Worm (Caenorhabditis elegans): ENCODE results near the gene ZK675.4.

Gene ZK675.4

DNA sequence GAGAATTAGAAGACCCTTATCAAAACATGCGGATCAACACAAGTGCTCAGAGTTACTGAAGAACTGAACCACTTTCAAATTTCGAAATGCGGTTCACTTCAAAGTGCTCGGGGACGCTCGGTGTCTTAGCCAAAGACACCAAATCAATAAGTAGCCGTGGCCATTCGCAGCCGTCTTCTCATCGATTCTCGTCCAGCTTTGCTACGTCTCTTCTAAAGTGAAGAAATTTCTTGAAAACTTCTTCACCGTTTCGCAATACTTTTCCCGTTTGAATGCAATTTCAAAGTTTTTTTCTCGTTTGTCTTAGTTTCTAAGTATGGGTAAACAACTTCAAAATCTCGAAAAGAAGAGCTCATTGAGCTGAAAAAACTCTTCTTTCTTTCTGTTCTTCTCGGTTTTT is 26.2 kb upstream of the ZK675.4 start:
- TF ChIP-seq ceh-28 (tag; optimal IDR thresholded peaks at IDR 0.05) (no peak), ceh-16 (tag; optimal IDR thresholded peaks at IDR 0.05) (no peak), pha-4 (tag; optimal IDR thresholded peaks at IDR 0.05) (no peak), fkh-10 (GFP tag; optimal IDR thresholded peaks at IDR 0.05) (peak; percentile 31), R02D3.7 (tag; optimal IDR thresholded peaks at IDR 0.05) (no peak), nhr-11 (tag; optimal IDR thresholded peaks at IDR 0.05) (no peak), nhr-23 (tag; optimal IDR thresholded peaks at IDR 0.05) (no peak), ztf-4 (tag; optimal IDR thresholded peaks at IDR 0.05) (no peak), lin-39 (tag; optimal IDR thresholded peaks at IDR 0.05) (peak; percentile 60), elt-2 (tag; optimal IDR thresholded peaks at IDR 0.05) (no peak), daf-12 (tag; optimal IDR thresholded peaks at IDR 0.05) (no peak), hmg-11 (tag; optimal IDR thresholded peaks at IDR 0.05) (peak; percentile 18), nfya-1 (tag; optimal IDR thresholded peaks at IDR 0.05; ENCODE audit: insufficient read depth) (peak; percentile 74), sea-2 (GFP tag; optimal IDR thresholded peaks at IDR 0.05) (peak; percentile 40), snpc-4 (tag; optimal IDR thresholded peaks at IDR 0.05) (no peak)

ce11 chrII:7887295-7887694 is 23.8 kb upstream of the ZK675.4 start:
- TF ChIP-seq nhr-23 (tag; optimal IDR thresholded peaks at IDR 0.05) (peak; percentile 1), sea-2 (GFP tag; optimal IDR thresholded peaks at IDR 0.05) (peak; percentile 27), fos-1 (tag; optimal IDR thresholded peaks at IDR 0.05) (no peak), pha-4 (tag; optimal IDR thresholded peaks at IDR 0.05) (peak; percentile 32), ceh-9 (tag; optimal IDR thresholded peaks at IDR 0.05) (no peak), ama-1 (optimal IDR thresholded peaks at IDR 0.05) (peak; percentile 53), lin-15B (tag; optimal IDR thresholded peaks at IDR 0.05) (peak; percentile 7), skn-1 (tag; optimal IDR thresholded peaks at IDR 0.05) (peak; percentile 19), jun-1 (tag; optimal IDR thresholded peaks at IDR 0.05) (peak; percentile 22), lin-39 (tag; optimal IDR thresholded peaks at IDR 0.05) (peak; percentile 67), nhr-25 (tag; optimal IDR thresholded peaks at IDR 0.05) (peak; percentile 61), pqm-1 (tag; optimal IDR thresholded peaks at IDR 0.05) (no peak), nfya-1 (tag; optimal IDR thresholded peaks at IDR 0.05; ENCODE audit: insufficient read depth) (peak; percentile 63), fkh-10 (GFP tag; optimal IDR thresholded peaks at IDR 0.05) (peak; percentile 69), egl-5 (tag; optimal IDR thresholded peaks at IDR 0.05) (peak; percentile 72), ceh-28 (tag; optimal IDR thresholded peaks at IDR 0.05) (peak; percentile 8), unc-62 (GFP tag; optimal IDR thresholded peaks at IDR 0.05) (no peak), fkh-2 (tag; optimal IDR thresholded peaks at IDR 0.05) (peak; percentile 87), ceh-82 (tag; optimal IDR thresholded peaks at IDR 0.05) (no peak), hmg-11 (tag; optimal IDR thresholded peaks at IDR 0.05) (peak; percentile 36), tbx-2 (tag; optimal IDR thresholded peaks at IDR 0.05) (no peak), nhr-28 (tag; optimal IDR thresholded peaks at IDR 0.05) (no peak), snpc-4 (tag; optimal IDR thresholded peaks at IDR 0.05) (peak; percentile 45), lsy-12 (tag; optimal IDR thresholded peaks at IDR 0.05) (no peak), nhr-11 (tag; optimal IDR thresholded peaks at IDR 0.05) (peak; percentile 91)

ce11 chrII:7888759-7889158 is 22.4 kb upstream of the ZK675.4 start:
- TF ChIP-seq aly-2 (tag; optimal IDR thresholded peaks at IDR 0.05) = no peak
- TF ChIP-seq pqm-1 (tag; optimal IDR thresholded peaks at IDR 0.05) = peak; percentile 15
- no peak for TF ChIP-seq nhr-25 (tag; optimal IDR thresholded peaks at IDR 0.05)
- peak; percentile 43 for TF ChIP-seq elt-2 (tag; optimal IDR thresholded peaks at IDR 0.05)
- TF ChIP-seq nhr-12 (tag; optimal IDR thresholded peaks at IDR 0.05) = no peak
- TF ChIP-seq nhr-23 (tag; optimal IDR thresholded peaks at IDR 0.05) = no peak
- TF ChIP-seq skn-1 (tag; optimal IDR thresholded peaks at IDR 0.05) = no peak
- TF ChIP-seq R02D3.7 (tag; optimal IDR thresholded peaks at IDR 0.05) = no peak
- no peak for TF ChIP-seq mml-1 (tag; optimal IDR thresholded peaks at IDR 0.05)
- peak; percentile 89 for TF ChIP-seq pha-4 (tag; optimal IDR thresholded peaks at IDR 0.05)
- TF ChIP-seq ZK546.5 (tag; optimal IDR thresholded peaks at IDR 0.05) = no peak
- TF ChIP-seq nhr-67 (tag; optimal IDR thresholded peaks at IDR 0.05) = no peak
- TF ChIP-seq ceh-16 (tag; optimal IDR thresholded peaks at IDR 0.05) = no peak
- no peak for TF ChIP-seq fkh-10 (GFP tag; optimal IDR thresholded peaks at IDR 0.05)
- TF ChIP-seq sea-2 (GFP tag; optimal IDR thresholded peaks at IDR 0.05) = no peak
- no peak for TF ChIP-seq nhr-237 (tag; optimal IDR thresholded peaks at IDR 0.05)

- TF ChIP-seq ama-1 (optimal IDR thresholded peaks at IDR 0.05) (no peak), pha-4 (tag; optimal IDR thresholded peaks at IDR 0.05) (no peak), lin-39 (tag; optimal IDR thresholded peaks at IDR 0.05) (no peak), nhr-23 (tag; optimal IDR thresholded peaks at IDR 0.05) (no peak), R02D3.7 (tag; optimal IDR thresholded peaks at IDR 0.05) (no peak), nhr-12 (tag; optimal IDR thresholded peaks at IDR 0.05) (no peak), elt-2 (tag; optimal IDR thresholded peaks at IDR 0.05) (peak; percentile 74), fkh-10 (GFP tag; optimal IDR thresholded peaks at IDR 0.05) (no peak), nhr-28 (tag; optimal IDR thresholded peaks at IDR 0.05) (no peak), pqm-1 (tag; optimal IDR thresholded peaks at IDR 0.05) (peak; percentile 57), nhr-25 (tag; optimal IDR thresholded peaks at IDR 0.05) (no peak)
Measured at ce11 chrII:7889321-7889720, 21.8 kb upstream of the ZK675.4 start.
